Fruit fly (Drosophila melanogaster) whole organism, embryonic: Measurements from ENCODE around the gene CG43059.

Experiments
- Aef1 ChIP-seq: fragments of 200-800 bp; sonication (Bioruptor generic); IDR thresholded peaks from 3 replicates; pipeline ENCODE4 v1.3.6; 2022; ENCODE audit warnings: missing biosample characterization, missing genetic modification characterization
- Atf6 ChIP-seq: fragments of 200-800 bp; sonication (Bioruptor generic); IDR thresholded peaks from 2 replicates; pipeline ENCODE4 v1.3.6; 2022; ENCODE audit warnings: missing biosample characterization, missing genetic modification characterization
- Bdp1 ChIP-seq: fragments of 200-800 bp; sonication (Bioruptor generic); optimal IDR thresholded peaks from 3 replicates; lab custom pipeline; 2016; ENCODE audit warnings: missing biosample characterization, missing genetic modification characterization
- CG10274 ChIP-seq: fragments of 200-800 bp; sonication (Bioruptor generic); optimal IDR thresholded peaks from 3 replicates; lab custom pipeline; 2017; ENCODE audit warnings: missing biosample characterization, mild to moderate bottlenecking, missing genetic modification characterization
- CG14050 ChIP-seq: fragments of 200-800 bp; sonication (Bioruptor generic); IDR thresholded peaks from 3 replicates; pipeline ENCODE4 v1.3.6; 2022; ENCODE audit warnings: missing biosample characterization, missing genetic modification characterization
- CG14965 ChIP-seq: fragments of 200-800 bp; sonication (Bioruptor generic); optimal IDR thresholded peaks from 2 replicates; lab custom pipeline; 2016; ENCODE audit warnings: missing biosample characterization, missing genetic modification characterization, borderline replicate concordance
- CG1529 ChIP-seq: fragments of 200-800 bp; sonication (Bioruptor generic); optimal IDR thresholded peaks from 3 replicates; lab custom pipeline; 2018; ENCODE audit warnings: missing biosample characterization, missing genetic modification characterization
- CG16779 ChIP-seq: fragments of 200-800 bp; sonication (Bioruptor generic); IDR thresholded peaks from 2 replicates; pipeline ENCODE4 v1.3.6; 2022; ENCODE audit warnings: missing biosample characterization, missing genetic modification characterization
- CG16815 ChIP-seq: fragments of 200-800 bp; sonication (Bioruptor generic); optimal IDR thresholded peaks from 3 replicates; lab custom pipeline; 2017; ENCODE audit warnings: missing biosample characterization, mild to moderate bottlenecking, missing genetic modification characterization
- CG17361 ChIP-seq: fragments of 200-800 bp; sonication (Bioruptor generic); IDR thresholded peaks from 3 replicates; pipeline ENCODE4 v1.3.6; 2022; ENCODE audit warnings: missing biosample characterization, missing genetic modification characterization
- CG18476 ChIP-seq: fragments of 200-800 bp; sonication (Bioruptor generic); optimal IDR thresholded peaks from 2 replicates; lab custom pipeline; 2016; ENCODE audit warnings: missing biosample characterization, mild to moderate bottlenecking, missing genetic modification characterization
- CG2129 ChIP-seq: fragments of 200-800 bp; sonication (Bioruptor generic); IDR thresholded peaks from 2 replicates; pipeline ENCODE4 v1.3.6; 2022; ENCODE audit warnings: missing biosample characterization, missing genetic modification characterization; ENCODE audit not compliant: partially characterized antibody
- CG31388 ChIP-seq: fragments of 200-800 bp; sonication (Bioruptor generic); optimal IDR thresholded peaks from 2 replicates; lab custom pipeline; 2016; ENCODE audit warnings: missing biosample characterization, missing genetic modification characterization
- CG3407 ChIP-seq: fragments of 200-800 bp; sonication (Bioruptor generic); optimal IDR thresholded peaks from 2 replicates; lab custom pipeline; 2018; ENCODE audit warnings: missing biosample characterization, mild to moderate bottlenecking, missing genetic modification characterization
- CG34376 ChIP-seq: fragments of 200-800 bp; sonication (Bioruptor generic); optimal IDR thresholded peaks from 2 replicates; lab custom pipeline; 2018; ENCODE audit warnings: missing biosample characterization, mild to moderate bottlenecking, missing genetic modification characterization
- CG4730 ChIP-seq: fragments of 200-800 bp; sonication (Bioruptor generic); IDR thresholded peaks from 2 replicates; pipeline ENCODE4 v1.3.6; 2022; ENCODE audit warnings: missing biosample characterization, missing genetic modification characterization
- CG8290 ChIP-seq, 3 experiments: fragments of 200-800 bp; sonication (Bioruptor generic); optimal IDR thresholded peaks; 2 replicates each; lab custom pipeline; 2016 to 2019; ENCODE audit warnings: missing biosample characterization in 3 of 3, missing genetic modification characterization in 3 of 3, mild to moderate bottlenecking in 2 of 3, moderate library complexity in 1 of 3
- CG8944 ChIP-seq: fragments of 200-800 bp; sonication (Bioruptor generic); optimal IDR thresholded peaks from 3 replicates; lab custom pipeline; 2016; ENCODE audit warnings: missing biosample characterization, missing genetic modification characterization
- CG9609 ChIP-seq: fragments of 200-800 bp; sonication (Bioruptor generic); optimal IDR thresholded peaks from 3 replicates; lab custom pipeline; 2016; ENCODE audit warnings: missing biosample characterization, missing genetic modification characterization
- CTCF ChIP-seq: fragments of 200-800 bp; sonication (Bioruptor generic); optimal IDR thresholded peaks from 2 replicates; lab custom pipeline; 2017; ENCODE audit warnings: missing biosample characterization, mild to moderate bottlenecking, missing genetic modification characterization, moderate library complexity
- Deaf1 ChIP-seq: fragments of 200-800 bp; optimal IDR thresholded peaks from 3 replicates; lab custom pipeline; 2019; ENCODE audit warnings: missing biosample characterization, mild to moderate bottlenecking, missing genetic modification characterization, moderate library complexity
- Dip2 ChIP-seq: fragments of 200-800 bp; sonication (Bioruptor generic); IDR thresholded peaks from 2 replicates; pipeline ENCODE4 v1.3.6; 2022; ENCODE audit warnings: missing biosample characterization, missing genetic modification characterization
- HLH3B ChIP-seq: fragments of 200-800 bp; sonication (Bioruptor generic); IDR thresholded peaks from 2 replicates; pipeline ENCODE4 v1.3.6; 2022; ENCODE audit warnings: missing biosample characterization, missing genetic modification characterization
- HmgD ChIP-seq: fragments of 200-800 bp; sonication (Bioruptor generic); optimal IDR thresholded peaks from 3 replicates; lab custom pipeline; 2016; ENCODE audit warnings: missing biosample characterization, missing genetic modification characterization
- Kr ChIP-seq: fragments of 200-800 bp; sonication (Bioruptor generic); optimal IDR thresholded peaks from 2 replicates; lab custom pipeline; 2017; ENCODE audit warnings: missing biosample characterization, mild to moderate bottlenecking, missing genetic modification characterization
- Mrtf ChIP-seq: fragments of 200-800 bp; sonication (Bioruptor generic); IDR thresholded peaks from 3 replicates; pipeline ENCODE4 v1.3.6; 2022; ENCODE audit warnings: missing biosample characterization, missing genetic modification characterization
- PHDP ChIP-seq: fragments of 200-800 bp; sonication (Bioruptor generic); optimal IDR thresholded peaks from 3 replicates; lab custom pipeline; 2018; ENCODE audit warnings: missing biosample characterization, mild to moderate bottlenecking, missing genetic modification characterization, moderate library complexity
- Sry-δ ChIP-seq: fragments of 200-800 bp; sonication (Bioruptor generic); optimal IDR thresholded peaks from 2 replicates; lab custom pipeline; 2016; ENCODE audit warnings: missing biosample characterization, missing genetic modification characterization
- Trl ChIP-seq, 3 experiments: fragments of >200 bp in 2 of 3; fragments of 200-800 bp in 1 of 3; sonication (Bioruptor generic) in 1 of 3; optimal IDR thresholded peaks; 2 replicates in 1 of 3; 3 replicates in 2 of 3; lab custom pipeline; 2016 to 2017; ENCODE audit warnings: missing biosample characterization in 1 of 3, missing genetic modification characterization in 1 of 3
- Usf ChIP-seq: fragments of 200-800 bp; sonication (Bioruptor generic); optimal IDR thresholded peaks from 2 replicates; lab custom pipeline; 2017; ENCODE audit warnings: missing genotype, missing biosample characterization, missing genetic modification characterization
- ab ChIP-seq: fragments of 200-800 bp; sonication (Bioruptor generic); optimal IDR thresholded peaks from 2 replicates; lab custom pipeline; 2016; ENCODE audit warnings: missing biosample characterization, missing genetic modification characterization
- aop ChIP-seq: fragments of 200-800 bp; sonication (Bioruptor generic); IDR thresholded peaks from 2 replicates; pipeline ENCODE4 v1.3.6; 2022; ENCODE audit warnings: missing biosample characterization, missing genetic modification characterization
- bab2 ChIP-seq: fragments of 200-800 bp; sonication (Bioruptor generic); optimal IDR thresholded peaks from 2 replicates; lab custom pipeline; 2016; ENCODE audit warnings: missing biosample characterization, missing genetic modification characterization
- crc ChIP-seq: fragments of 200-800 bp; sonication (Bioruptor generic); optimal IDR thresholded peaks from 2 replicates; lab custom pipeline; 2016; ENCODE audit warnings: missing biosample characterization, missing genetic modification characterization
- croc ChIP-seq: fragments of 200-800 bp; sonication (Bioruptor generic); conservative IDR thresholded peaks from 3 replicates; pipeline ENCODE4 v1.3.6; 2022; ENCODE audit warnings: missing biosample characterization, missing genetic modification characterization
- en ChIP-seq: fragments of 200-800 bp; sonication (Bioruptor generic); optimal IDR thresholded peaks from 2 replicates; lab custom pipeline; 2016; ENCODE audit warnings: missing biosample characterization, missing genetic modification characterization
- fru ChIP-seq: fragments of >200 bp; optimal IDR thresholded peaks from 2 replicates; lab custom pipeline; 2017
- hb ChIP-seq: fragments of 200-800 bp; sonication (Bioruptor generic); IDR thresholded peaks from 3 replicates; pipeline ENCODE4 v1.3.6; 2022; ENCODE audit warnings: missing biosample characterization, missing genetic modification characterization; ENCODE audit not compliant: partially characterized antibody
- hth ChIP-seq: fragments of >200 bp; optimal IDR thresholded peaks from 2 replicates; lab custom pipeline; 2017; ENCODE audit warnings: inconsistent platforms
- lola ChIP-seq, 3 experiments: fragments of >200 bp in 2 of 3; fragments of 200-800 bp in 1 of 3; sonication (Bioruptor generic) in 1 of 3; optimal IDR thresholded peaks; 2 replicates each; lab custom pipeline; 2017 to 2019; ENCODE audit warnings: missing biosample characterization in 3 of 3, missing genetic modification characterization in 3 of 3, mild to moderate bottlenecking in 1 of 3, moderate library complexity in 1 of 3
- nerfin-2 ChIP-seq: fragments of 200-800 bp; sonication (Bioruptor generic); IDR thresholded peaks from 2 replicates; pipeline ENCODE4 v1.3.6; 2022; ENCODE audit warnings: missing biosample characterization, missing genetic modification characterization; ENCODE audit not compliant: partially characterized antibody
- odd ChIP-seq: fragments of 200-800 bp; sonication (Bioruptor generic); optimal IDR thresholded peaks from 2 replicates; lab custom pipeline; 2017; ENCODE audit warnings: missing biosample characterization, mild to moderate bottlenecking, missing genetic modification characterization
- onecut ChIP-seq: fragments of 200-800 bp; sonication (Bioruptor generic); IDR thresholded peaks from 2 replicates; pipeline ENCODE4 v1.3.6; 2022; ENCODE audit warnings: missing biosample characterization, missing genetic modification characterization
- pan ChIP-seq, 4 experiments: fragments of >200 bp in 3 of 4; fragments of 200-800 bp in 1 of 4; sonication (Bioruptor generic) in 1 of 4; optimal IDR thresholded peaks in 3 of 4; IDR thresholded peaks in 1 of 4; 2 replicates each; pipeline versions ENCODE4 v1.3.6 to Lab custom; 2017 to 2022; ENCODE audit warnings: missing biosample characterization in 2 of 4, missing genetic modification characterization in 2 of 4, mixed read lengths in 1 of 4
- pita ChIP-seq: fragments of 200-800 bp; sonication (Bioruptor generic); optimal IDR thresholded peaks from 2 replicates; lab custom pipeline; 2017; ENCODE audit warnings: missing biosample characterization, mild to moderate bottlenecking, missing genetic modification characterization
- pzg ChIP-seq: fragments of 200-800 bp; sonication (Bioruptor generic); optimal IDR thresholded peaks from 3 replicates; lab custom pipeline; 2018; ENCODE audit warnings: missing biosample characterization, mild to moderate bottlenecking, missing genetic modification characterization, moderate library complexity
- slou ChIP-seq: fragments of 200-800 bp; sonication (Bioruptor generic); optimal IDR thresholded peaks from 3 replicates; lab custom pipeline; 2016; ENCODE audit warnings: missing biosample characterization, missing genetic modification characterization
- sna ChIP-seq: fragments of 200-800 bp; sonication (Bioruptor generic); IDR thresholded peaks from 2 replicates; pipeline ENCODE4 v1.3.6; 2022; ENCODE audit warnings: missing biosample characterization, missing genetic modification characterization; ENCODE audit not compliant: partially characterized antibody
- stc ChIP-seq: fragments of 200-800 bp; sonication (Bioruptor generic); IDR thresholded peaks from 2 replicates; pipeline ENCODE4 v1.3.6; 2022; ENCODE audit warnings: missing biosample characterization, missing genetic modification characterization
- tup ChIP-seq: fragments of 200-800 bp; sonication (Bioruptor generic); optimal IDR thresholded peaks from 2 replicates; lab custom pipeline; 2016; ENCODE audit warnings: missing biosample characterization, mild to moderate bottlenecking, missing genetic modification characterization, moderate library complexity
- zen ChIP-seq: fragments of 200-800 bp; sonication (Bioruptor generic); optimal IDR thresholded peaks from 3 replicates; lab custom pipeline; 2018; ENCODE audit warnings: missing biosample characterization, mild to moderate bottlenecking, missing genetic modification characterization, moderate library complexity

The CG43059 gene

dm6 chr3L:8360643-8361110 lies 41.9 kb upstream of the CG43059 start, which contains the start of gene Idh (continued):
- TF ChIP-seq CG14050 (GFP tag; lab: Robert Waterston, UW): no peak
- TF ChIP-seq onecut: no peak
- no peak for TF ChIP-seq hth
- no peak for TF ChIP-seq CG16815
- peak; percentile 47; the same call in 1 of the 2 replicates for TF ChIP-seq Atf6
- no peak for TF ChIP-seq croc
- TF ChIP-seq Deaf1 (tag; lab: Kevin White, UChicago): peak; percentile 38
- TF ChIP-seq stc (GFP tag; lab: Robert Waterston, UW): 0 out of 2 replicates have a peak, but pooled peaks have one; percentile 33
- no peak for TF ChIP-seq zen (tag; lab: Kevin White, UChicago)
- TF ChIP-seq HLH3B (GFP tag; lab: Robert Waterston, UW): no peak
- TF ChIP-seq pzg (GFP tag; lab: Kevin White, UChicago): peak; percentile 65
- TF ChIP-seq en (GFP tag; lab: Kevin White, UChicago): no peak
- peak; percentile 38; the same call in 1 of the 2 replicates for TF ChIP-seq nerfin-2 (GFP tag; lab: Robert Waterston, UW)
- no peak for TF ChIP-seq CTCF (GFP tag; lab: Kevin White, UChicago)
- no peak for TF ChIP-seq pan (optimal IDR thresholded peaks at IDR 0.05; lab: Kevin White, UChicago)
- no peak for TF ChIP-seq pan (GFP tag; optimal IDR thresholded peaks at IDR 0.05 in 1 of 2, IDR thresholded peaks at IDR 0.05 in 1 of 2)
- TF ChIP-seq tup: no peak
- TF ChIP-seq CG8290 (GFP tag; optimal IDR thresholded peaks at IDR 0.05; lab: Kevin White, UChicago): no peak
- peak in 1 of 2 experiments; percentile 73 for TF ChIP-seq CG8290 (tag; optimal IDR thresholded peaks at IDR 0.05; lab: Kevin White, UChicago)
- TF ChIP-seq lola (GFP tag; optimal IDR thresholded peaks at IDR 0.05; lab: Kevin White, UChicago): no peak
- no peak for TF ChIP-seq crc
- peak; percentile 96 for TF ChIP-seq CG34376
- no peak for TF ChIP-seq CG9609 (GFP tag; lab: Kevin White, UChicago)
- TF ChIP-seq CG1529 (GFP tag; lab: Kevin White, UChicago): no peak
- no peak for TF ChIP-seq CG4730
- no peak for TF ChIP-seq CG31388
- TF ChIP-seq CG18476 (GFP tag; lab: Kevin White, UChicago): no peak
- no peak for TF ChIP-seq ab (GFP tag; lab: Kevin White, UChicago)
- TF ChIP-seq Kr (GFP tag; lab: Kevin White, UChicago): no peak
- no peak for TF ChIP-seq CG17361
- 0 out of 3 replicates have a peak, but pooled peaks have one; percentile 15 for TF ChIP-seq Aef1
- TF ChIP-seq CG16779 (GFP tag; lab: Robert Waterston, UW): no peak
- no peak for TF ChIP-seq Bdp1 (GFP tag; lab: Kevin White, UChicago)
- peak; percentile 57; the same call in 1 of the 2 replicates for TF ChIP-seq sna (GFP tag; lab: Robert Waterston, UW)
- no peak for TF ChIP-seq Mrtf (GFP tag; lab: Robert Waterston, UW)
- TF ChIP-seq CG14965 (GFP tag; lab: Kevin White, UChicago): no peak
- no peak for TF ChIP-seq hb
- no peak for TF ChIP-seq Usf (GFP tag; lab: Kevin White, UChicago)
- no peak for TF ChIP-seq CG10274
- TF ChIP-seq CG3407 (GFP tag; lab: Kevin White, UChicago): no peak
- peak; percentile 29 for TF ChIP-seq odd (GFP tag; lab: Kevin White, UChicago)
- no peak for TF ChIP-seq bab2 (GFP tag; lab: Kevin White, UChicago)
- no peak for TF ChIP-seq CG8944 (GFP tag; lab: Kevin White, UChicago)
- no peak for TF ChIP-seq HmgD (GFP tag; lab: Kevin White, UChicago)
- TF ChIP-seq pita (GFP tag; lab: Kevin White, UChicago): no peak
- TF ChIP-seq aop: no peak
- peak; percentile 51 for TF ChIP-seq PHDP
- no peak for TF ChIP-seq CG2129 (GFP tag; lab: Robert Waterston, UW)
- TF ChIP-seq slou (GFP tag; lab: Kevin White, UChicago): no peak
- TF ChIP-seq Sry-δ (GFP tag; lab: Kevin White, UChicago): peak; percentile 13
- TF ChIP-seq Dip2: no peak
- TF ChIP-seq fru (lab: Kevin White, UChicago): no peak
- TF ChIP-seq Trl (optimal IDR thresholded peaks at IDR 0.05; lab: Kevin White, UChicago): no peak
- no peak for TF ChIP-seq Trl (GFP tag; optimal IDR thresholded peaks at IDR 0.05; lab: Kevin White, UChicago)
